Fruit fly (Drosophila melanogaster) whole organism, embryonic: Measurements from ENCODE around the gene Syx1A.

Source experiments
- Blimp-1 ChIP-seq: fragments of 200-800 bp; sonication (Bioruptor generic); optimal IDR thresholded peaks from 3 replicates; lab custom pipeline; 2018; ENCODE audit warnings: missing biosample characterization, missing genetic modification characterization, mild to moderate bottlenecking, moderate library complexity, missing genetic modification reagents
- CG11560 ChIP-seq: fragments of 200-800 bp; sonication (Bioruptor generic); IDR thresholded peaks from 3 replicates; pipeline ENCODE4 v1.3.6; 2022; ENCODE audit warnings: missing biosample characterization, missing genetic modification characterization
- CG12071 ChIP-seq: fragments of 200-800 bp; sonication (Bioruptor generic); optimal IDR thresholded peaks from 3 replicates; lab custom pipeline; 2018; ENCODE audit warnings: missing biosample characterization, mild to moderate bottlenecking, missing genetic modification characterization
- CG1233 ChIP-seq: fragments of 200-800 bp; sonication (Bioruptor generic); optimal IDR thresholded peaks from 4 replicates; lab custom pipeline; 2018; ENCODE audit warnings: missing biosample characterization, mild to moderate bottlenecking, missing genetic modification characterization
- CG16815 ChIP-seq: fragments of 200-800 bp; sonication (Bioruptor generic); optimal IDR thresholded peaks from 3 replicates; lab custom pipeline; 2017; ENCODE audit warnings: missing biosample characterization, mild to moderate bottlenecking, missing genetic modification characterization
- CG17802 ChIP-seq: fragments of 200-800 bp; sonication (Bioruptor generic); optimal IDR thresholded peaks from 2 replicates; lab custom pipeline; 2018; ENCODE audit warnings: missing biosample characterization, mild to moderate bottlenecking, missing genetic modification characterization, moderate library complexity
- CG2116 ChIP-seq: fragments of 200-800 bp; sonication (Bioruptor generic); optimal IDR thresholded peaks from 3 replicates; lab custom pipeline; 2018; ENCODE audit warnings: missing biosample characterization, mild to moderate bottlenecking, missing genetic modification characterization
- CG2120 ChIP-seq: fragments of 200-800 bp; sonication (Bioruptor generic); optimal IDR thresholded peaks from 3 replicates; lab custom pipeline; 2016; ENCODE audit warnings: missing biosample characterization, missing genetic modification characterization
- CG2199 ChIP-seq: fragments of 200-800 bp; sonication (Bioruptor generic); IDR thresholded peaks from 3 replicates; pipeline ENCODE4 v1.3.6; 2022; ENCODE audit warnings: missing biosample characterization, missing genetic modification characterization
- CG30431 ChIP-seq: fragments of 200-800 bp; sonication (Bioruptor generic); optimal IDR thresholded peaks from 2 replicates; lab custom pipeline; 2017; ENCODE audit warnings: missing biosample characterization, missing genetic modification characterization
- CG4820 ChIP-seq: fragments of 200-800 bp; sonication (Bioruptor generic); optimal IDR thresholded peaks from 3 replicates; lab custom pipeline; 2016; ENCODE audit warnings: missing biosample characterization, missing genetic modification characterization
- CG8290 ChIP-seq, 3 experiments: fragments of 200-800 bp; sonication (Bioruptor generic); optimal IDR thresholded peaks; 2 replicates each; lab custom pipeline; 2016 to 2019; ENCODE audit warnings: missing biosample characterization in 3 of 3, missing genetic modification characterization in 3 of 3, mild to moderate bottlenecking in 2 of 3, moderate library complexity in 1 of 3
- CG9215 ChIP-seq: fragments of 200-800 bp; sonication (Bioruptor generic); IDR thresholded peaks from 2 replicates; pipeline ENCODE4 v1.3.6; 2022; ENCODE audit warnings: missing biosample characterization, missing genetic modification characterization
- CG9797 ChIP-seq: fragments of 200-800 bp; sonication (Bioruptor generic); optimal IDR thresholded peaks from 3 replicates; lab custom pipeline; 2018; ENCODE audit warnings: missing biosample characterization, mild to moderate bottlenecking, missing genetic modification characterization
- CTCF ChIP-seq: fragments of 200-800 bp; sonication (Bioruptor generic); optimal IDR thresholded peaks from 2 replicates; lab custom pipeline; 2017; ENCODE audit warnings: missing biosample characterization, mild to moderate bottlenecking, missing genetic modification characterization, moderate library complexity
- Dfd ChIP-seq, 2 experiments: fragments of >200 bp; optimal IDR thresholded peaks; 2 replicates each; lab custom pipeline; 2017; ENCODE audit warnings: missing biosample characterization in 2 of 2, missing genetic modification characterization in 2 of 2
- Dp ChIP-seq: fragments of 200-800 bp; sonication (Bioruptor generic); optimal IDR thresholded peaks from 2 replicates; lab custom pipeline; 2018; ENCODE audit warnings: missing biosample characterization, mild to moderate bottlenecking, missing genetic modification characterization, moderate library complexity
- Drgx ChIP-seq: fragments of 200-800 bp; sonication (Bioruptor generic); IDR thresholded peaks from 2 replicates; pipeline ENCODE4 v1.3.6; 2022; ENCODE audit warnings: missing biosample characterization, missing genetic modification characterization
- Med ChIP-seq: fragments of 200-800 bp; sonication (Bioruptor generic); peaks from one replicate; lab custom pipeline; 2016; ENCODE audit warnings: missing biosample characterization, missing genetic modification characterization, mild to moderate bottlenecking, inconsistent platforms, moderate library complexity
- Oli ChIP-seq: fragments of 200-800 bp; sonication (Bioruptor generic); optimal IDR thresholded peaks from 2 replicates; lab custom pipeline; 2018; ENCODE audit warnings: missing biosample characterization, mild to moderate bottlenecking, missing genetic modification characterization, moderate library complexity
- PHDP ChIP-seq: fragments of 200-800 bp; sonication (Bioruptor generic); optimal IDR thresholded peaks from 3 replicates; lab custom pipeline; 2018; ENCODE audit warnings: missing biosample characterization, mild to moderate bottlenecking, missing genetic modification characterization, moderate library complexity
- Pdp1 ChIP-seq, 2 experiments: fragments of 200-800 bp; sonication (Bioruptor generic); optimal IDR thresholded peaks; 3 replicates each; lab custom pipeline; 2016; ENCODE audit warnings: missing biosample characterization in 2 of 2, missing genetic modification characterization in 2 of 2, mild to moderate bottlenecking in 1 of 2, moderate library complexity in 1 of 2
- Sry-β ChIP-seq: fragments of 200-800 bp; sonication (Bioruptor generic); optimal IDR thresholded peaks from 2 replicates; lab custom pipeline; 2018; ENCODE audit warnings: missing biosample characterization, mild to moderate bottlenecking, missing genetic modification characterization, moderate library complexity
- abd-A ChIP-seq: fragments of 200-800 bp; sonication (Bioruptor generic); optimal IDR thresholded peaks from 3 replicates; lab custom pipeline; 2019; ENCODE audit warnings: missing biosample characterization, mild to moderate bottlenecking, missing genetic modification characterization, moderate library complexity
- bab2 ChIP-seq: fragments of 200-800 bp; sonication (Bioruptor generic); optimal IDR thresholded peaks from 2 replicates; lab custom pipeline; 2016; ENCODE audit warnings: missing biosample characterization, missing genetic modification characterization
- exex ChIP-seq: fragments of 200-800 bp; sonication (Bioruptor generic); optimal IDR thresholded peaks from 4 replicates; lab custom pipeline; 2018; ENCODE audit warnings: missing biosample characterization, mild to moderate bottlenecking, missing genetic modification characterization, moderate library complexity
- fu2 ChIP-seq: fragments of 200-800 bp; sonication (Bioruptor generic); optimal IDR thresholded peaks from 2 replicates; lab custom pipeline; 2016; ENCODE audit warnings: missing biosample characterization, missing genetic modification characterization
- jumu ChIP-seq: fragments of 200-800 bp; sonication (Bioruptor generic); optimal IDR thresholded peaks from 3 replicates; lab custom pipeline; 2016; ENCODE audit warnings: missing biosample characterization, missing genetic modification characterization
- lov ChIP-seq, 2 experiments: fragments of 200-800 bp in 1 of 2; fragments of >200 bp in 1 of 2; sonication (Bioruptor generic) in 1 of 2; IDR thresholded peaks in 1 of 2; optimal IDR thresholded peaks in 1 of 2; 2 replicates in 1 of 2; 3 replicates in 1 of 2; pipeline versions ENCODE4 v1.3.6 to Lab custom; 2017 to 2022; ENCODE audit warnings: missing biosample characterization in 1 of 2, missing genetic modification characterization in 1 of 2
- maf-S ChIP-seq: fragments of 200-800 bp; sonication (Bioruptor generic); optimal IDR thresholded peaks from 2 replicates; lab custom pipeline; 2016; ENCODE audit warnings: missing biosample characterization, missing genetic modification characterization
- mirr ChIP-seq: fragments of 200-800 bp; sonication (Bioruptor generic); optimal IDR thresholded peaks from 3 replicates; lab custom pipeline; 2018; ENCODE audit warnings: missing biosample characterization, mild to moderate bottlenecking, missing genetic modification characterization
- nmo ChIP-seq: fragments of 200-800 bp; sonication (Bioruptor generic); optimal IDR thresholded peaks from 2 replicates; lab custom pipeline; 2018; ENCODE audit warnings: missing biosample characterization, mild to moderate bottlenecking, missing genetic modification characterization, moderate library complexity
- nom ChIP-seq: fragments of 200-800 bp; sonication (Bioruptor generic); optimal IDR thresholded peaks from 2 replicates; lab custom pipeline; 2017; ENCODE audit warnings: missing biosample characterization, missing genetic modification characterization, mild to moderate bottlenecking, moderate library complexity, missing genetic modification reagents
- pan ChIP-seq, 4 experiments: fragments of >200 bp in 3 of 4; fragments of 200-800 bp in 1 of 4; sonication (Bioruptor generic) in 1 of 4; optimal IDR thresholded peaks in 3 of 4; IDR thresholded peaks in 1 of 4; 2 replicates each; pipeline versions ENCODE4 v1.3.6 to Lab custom; 2017 to 2022; ENCODE audit warnings: missing biosample characterization in 2 of 4, missing genetic modification characterization in 2 of 4, mixed read lengths in 1 of 4
- pzg ChIP-seq: fragments of 200-800 bp; sonication (Bioruptor generic); optimal IDR thresholded peaks from 3 replicates; lab custom pipeline; 2018; ENCODE audit warnings: missing biosample characterization, mild to moderate bottlenecking, missing genetic modification characterization, moderate library complexity
- stwl ChIP-seq: fragments of 200-800 bp; sonication (Bioruptor generic); optimal IDR thresholded peaks from 3 replicates; lab custom pipeline; 2018; ENCODE audit warnings: missing biosample characterization, mild to moderate bottlenecking, missing genetic modification characterization, moderate library complexity
- sug ChIP-seq: fragments of 200-800 bp; optimal IDR thresholded peaks from 2 replicates; lab custom pipeline; 2019; ENCODE audit warnings: missing biosample characterization, mild to moderate bottlenecking, missing genetic modification characterization, moderate library complexity
- tup ChIP-seq: fragments of 200-800 bp; sonication (Bioruptor generic); optimal IDR thresholded peaks from 2 replicates; lab custom pipeline; 2016; ENCODE audit warnings: missing biosample characterization, mild to moderate bottlenecking, missing genetic modification characterization, moderate library complexity
- z ChIP-seq: fragments of 200-800 bp; sonication (Bioruptor generic); IDR thresholded peaks from 3 replicates; pipeline ENCODE4 v1.3.6; 2022; ENCODE audit warnings: missing biosample characterization, missing genetic modification characterization
- zfh1 ChIP-seq: fragments of 200-800 bp; sonication (Bioruptor generic); IDR thresholded peaks from 3 replicates; pipeline ENCODE4 v1.3.6; 2022; ENCODE audit warnings: missing biosample characterization, missing genetic modification characterization

The Syx1A gene

dm6 chr3R:24116972-24117371 lies 11.4 kb upstream of the Syx1A start (continued):
- TF ChIP-seq Dfd (GFP tag; optimal IDR thresholded peaks at IDR 0.05; lab: Kevin White, UChicago), result no peak
- no peak for TF ChIP-seq Blimp-1 (GFP tag; lab: Kevin White, UChicago)
- TF ChIP-seq Drgx, result peak; percentile 42; the same call in 1 of the 2 replicates
- TF ChIP-seq Dp (GFP tag; lab: Kevin White, UChicago), result no peak
- no peak for TF ChIP-seq tup (GFP tag; lab: Kevin White, UChicago)
- no peak for TF ChIP-seq fu2 (GFP tag; lab: Kevin White, UChicago)
- TF ChIP-seq bab2, result no peak
- TF ChIP-seq CG30431 (GFP tag; lab: Kevin White, UChicago), result no peak
- no peak for TF ChIP-seq pzg (GFP tag; lab: Kevin White, UChicago)
- peak in 1 of 2 experiments; percentile 48 for TF ChIP-seq Pdp1 (GFP tag; optimal IDR thresholded peaks at IDR 0.05; lab: Kevin White, UChicago)
- no peak for TF ChIP-seq nmo (GFP tag; lab: Kevin White, UChicago)
- no peak for TF ChIP-seq CG17802
- TF ChIP-seq CG2120 (GFP tag; lab: Kevin White, UChicago), result no peak
- no peak for TF ChIP-seq jumu (GFP tag; lab: Kevin White, UChicago)
- peak; percentile 71 for TF ChIP-seq sug
- TF ChIP-seq CG16815 (GFP tag; lab: Kevin White, UChicago), result no peak
- TF ChIP-seq lov (optimal IDR thresholded peaks at IDR 0.05; lab: Kevin White, UChicago), result no peak
- no peak for TF ChIP-seq lov (GFP tag; IDR thresholded peaks at IDR 0.05; lab: Robert Waterston, UW)
- no peak for TF ChIP-seq CG9797 (GFP tag; lab: Kevin White, UChicago)
- TF ChIP-seq CG11560 (tag; lab: Robert Waterston, UW), result no peak

dm6 chr3R:24116180-24116579 lies 10.6 kb upstream of the Syx1A start, which contains the start of gene CG13607:
Gene CG13607 (minus strand): TSS chr3R:24116322.
- TF ChIP-seq abd-A (tag; lab: Kevin White, UChicago) (no peak), CG12071 (GFP tag; lab: Kevin White, UChicago) (no peak), sug (peak; percentile 33), Sry-β (GFP tag; lab: Kevin White, UChicago) (no peak), mirr (GFP tag; lab: Kevin White, UChicago) (peak; percentile 33), CG2116 (GFP tag; lab: Kevin White, UChicago) (no peak), PHDP (no peak), fu2 (GFP tag; lab: Kevin White, UChicago) (no peak), nom (GFP tag; lab: Kevin White, UChicago) (peak; percentile 21), Med (GFP tag; lab: Kevin White, UChicago) (peak; percentile 20), CG2199 (GFP tag; lab: Robert Waterston, UW) (no peak), exex (peak; percentile 93), maf-S (GFP tag; lab: Kevin White, UChicago) (no peak), CG8290 (GFP tag; optimal IDR thresholded peaks at IDR 0.05; lab: Kevin White, UChicago) (no peak), CG8290 (tag; optimal IDR thresholded peaks at IDR 0.05; lab: Kevin White, UChicago) (no peak), zfh1 (GFP tag; lab: Robert Waterston, UW) (no peak), CG4820 (no peak), CTCF (GFP tag; lab: Kevin White, UChicago) (no peak), stwl (tag; lab: Kevin White, UChicago) (no peak), tup (GFP tag; lab: Kevin White, UChicago) (no peak), pan (optimal IDR thresholded peaks at IDR 0.05; lab: Kevin White, UChicago) (no peak), pan (GFP tag; optimal IDR thresholded peaks at IDR 0.05 in 1 of 2, IDR thresholded peaks at IDR 0.05 in 1 of 2) (no peak), Oli (no peak)
- TF ChIP-seq, all 482 proteins: peak for 5

dm6 chr3R:24113070-24113385 lies 7.5 kb upstream of the Syx1A start, which contains the start of gene Root:
Gene Root (plus strand): TSS chr3R:24113286.
- TF ChIP-seq CG1233 (GFP tag; lab: Kevin White, UChicago) (no peak), z (GFP tag; lab: Robert Waterston, UW) (no peak), CG9215 (GFP tag; lab: Robert Waterston, UW) (no peak)
- TF ChIP-seq, all 482 proteins: peak for 0
